Fruit fly (Drosophila melanogaster) whole organism, embryonic: ENCODE measurements around the gene Acsx4.

Source experiments
- Atf-2 ChIP-seq: fragments of 200-800 bp; sonication (Bioruptor generic); optimal IDR thresholded peaks from 2 replicates; lab custom pipeline; 2016; ENCODE audit warnings: missing biosample characterization, missing genetic modification characterization
- Blimp-1 ChIP-seq: fragments of 200-800 bp; sonication (Bioruptor generic); optimal IDR thresholded peaks from 3 replicates; lab custom pipeline; 2018; ENCODE audit warnings: missing biosample characterization, missing genetic modification characterization, mild to moderate bottlenecking, moderate library complexity, missing genetic modification reagents
- CG10979 ChIP-seq: fragments of 200-800 bp; sonication (Bioruptor generic); optimal IDR thresholded peaks from 2 replicates; lab custom pipeline; 2018; ENCODE audit warnings: missing biosample characterization, mild to moderate bottlenecking, missing genetic modification characterization, moderate library complexity
- CG11247 ChIP-seq: fragments of 200-800 bp; sonication (Bioruptor generic); IDR thresholded peaks from 2 replicates; pipeline ENCODE4 v1.3.6; 2022; ENCODE audit warnings: missing biosample characterization, missing genetic modification characterization
- CG11504 ChIP-seq: fragments of 200-800 bp; sonication (Bioruptor generic); optimal IDR thresholded peaks from 3 replicates; lab custom pipeline; 2019; ENCODE audit warnings: missing biosample characterization, mild to moderate bottlenecking, missing genetic modification characterization, moderate library complexity
- CG12071 ChIP-seq: fragments of 200-800 bp; sonication (Bioruptor generic); optimal IDR thresholded peaks from 3 replicates; lab custom pipeline; 2018; ENCODE audit warnings: missing biosample characterization, mild to moderate bottlenecking, missing genetic modification characterization
- CG12219 ChIP-seq: fragments of 200-800 bp; sonication (Bioruptor generic); optimal IDR thresholded peaks from 3 replicates; lab custom pipeline; 2018; ENCODE audit warnings: missing biosample characterization, mild to moderate bottlenecking, missing genetic modification characterization
- CG12942 ChIP-seq: fragments of 200-800 bp; sonication (Bioruptor generic); optimal IDR thresholded peaks from 3 replicates; lab custom pipeline; 2016; ENCODE audit warnings: missing biosample characterization, missing genetic modification characterization
- CG13424 ChIP-seq: fragments of 200-800 bp; sonication (Bioruptor generic); optimal IDR thresholded peaks from 2 replicates; lab custom pipeline; 2019; ENCODE audit warnings: missing biosample characterization, mild to moderate bottlenecking, missing genetic modification characterization, moderate library complexity
- CG13624 ChIP-seq: fragments of 200-800 bp; sonication (Bioruptor generic); optimal IDR thresholded peaks from 2 replicates; lab custom pipeline; 2016; ENCODE audit warnings: missing biosample characterization, missing genetic modification characterization
- CG14710 ChIP-seq: fragments of 200-800 bp; sonication (Bioruptor generic); optimal IDR thresholded peaks from 3 replicates; lab custom pipeline; 2019; ENCODE audit warnings: missing biosample characterization, mild to moderate bottlenecking, missing genetic modification characterization, moderate library complexity
- CG15269 ChIP-seq: fragments of 200-800 bp; sonication (Bioruptor generic); optimal IDR thresholded peaks from 2 replicates; lab custom pipeline; 2018; ENCODE audit warnings: missing biosample characterization, mild to moderate bottlenecking, missing genetic modification characterization, moderate library complexity
- CG1647 ChIP-seq: fragments of 200-800 bp; sonication (Bioruptor generic); optimal IDR thresholded peaks from 3 replicates; lab custom pipeline; 2016; ENCODE audit warnings: missing biosample characterization, missing genetic modification characterization
- CG17359 ChIP-seq: fragments of 200-800 bp; sonication (Bioruptor generic); optimal IDR thresholded peaks from 3 replicates; lab custom pipeline; 2018; ENCODE audit warnings: missing biosample characterization, mild to moderate bottlenecking, missing genetic modification characterization, moderate library complexity
- CG2120 ChIP-seq: fragments of 200-800 bp; sonication (Bioruptor generic); optimal IDR thresholded peaks from 3 replicates; lab custom pipeline; 2016; ENCODE audit warnings: missing biosample characterization, missing genetic modification characterization
- CG2678 ChIP-seq: fragments of 200-800 bp; sonication (Bioruptor generic); optimal IDR thresholded peaks from 3 replicates; lab custom pipeline; 2019; ENCODE audit warnings: missing biosample characterization, mild to moderate bottlenecking, missing genetic modification characterization, moderate library complexity
- CG4854 ChIP-seq: fragments of 200-800 bp; sonication (Bioruptor generic); optimal IDR thresholded peaks from 2 replicates; lab custom pipeline; 2016; ENCODE audit warnings: missing biosample characterization, missing genetic modification characterization, inconsistent platforms
- CG5245 ChIP-seq: fragments of 200-800 bp; sonication (Bioruptor generic); optimal IDR thresholded peaks from 3 replicates; lab custom pipeline; 2016; ENCODE audit warnings: missing biosample characterization, missing genetic modification characterization
- CG5953 ChIP-seq: fragments of 200-800 bp; sonication (Bioruptor generic); IDR thresholded peaks from 2 replicates; pipeline ENCODE4 v1.3.6; 2022; ENCODE audit warnings: missing biosample characterization, missing genetic modification characterization
- CG7357 ChIP-seq: fragments of 200-800 bp; sonication (Bioruptor generic); IDR thresholded peaks from 3 replicates; pipeline ENCODE4 v1.3.6; 2022; ENCODE audit warnings: missing biosample characterization, missing genetic modification characterization
- CG7556 ChIP-seq: fragments of 200-800 bp; sonication (Bioruptor generic); optimal IDR thresholded peaks from 2 replicates; lab custom pipeline; 2017; ENCODE audit warnings: missing biosample characterization, mild to moderate bottlenecking, missing genetic modification characterization
- Dad ChIP-seq: fragments of 200-800 bp; sonication (Bioruptor generic); optimal IDR thresholded peaks from 3 replicates; lab custom pipeline; 2016; ENCODE audit warnings: missing biosample characterization, missing genetic modification characterization
- Doc2 ChIP-seq: fragments of 200-800 bp; sonication (Bioruptor generic); IDR thresholded peaks from 2 replicates; pipeline ENCODE4 v1.3.6; 2022; ENCODE audit warnings: missing biosample characterization, missing genetic modification characterization
- Nf-YB ChIP-seq: fragments of 200-800 bp; sonication (Bioruptor generic); optimal IDR thresholded peaks from 3 replicates; lab custom pipeline; 2019; ENCODE audit warnings: missing biosample characterization, mild to moderate bottlenecking, missing genetic modification characterization, moderate library complexity
- NfI ChIP-seq: fragments of 200-800 bp; sonication (Bioruptor generic); optimal IDR thresholded peaks from 3 replicates; lab custom pipeline; 2018; ENCODE audit warnings: missing biosample characterization, mild to moderate bottlenecking, missing genetic modification characterization, moderate library complexity
- Rx ChIP-seq: fragments of 200-800 bp; sonication (Bioruptor generic); IDR thresholded peaks from 2 replicates; pipeline ENCODE4 v1.3.6; 2022; ENCODE audit warnings: missing biosample characterization, missing genetic modification characterization
- Sox102F ChIP-seq: fragments of 200-800 bp; sonication (Bioruptor generic); optimal IDR thresholded peaks from 2 replicates; lab custom pipeline; 2018; ENCODE audit warnings: missing biosample characterization, mild to moderate bottlenecking, missing genetic modification characterization, moderate library complexity
- TFAM ChIP-seq: fragments of 200-800 bp; sonication (Bioruptor generic); optimal IDR thresholded peaks from 2 replicates; lab custom pipeline; 2017; ENCODE audit warnings: missing biosample characterization, missing genetic modification characterization, inconsistent platforms
- Taf1 ChIP-seq: fragments of 200-800 bp; sonication (Bioruptor generic); IDR thresholded peaks from 2 replicates; pipeline ENCODE4 v1.3.6; 2022; ENCODE audit warnings: missing biosample characterization, missing genetic modification characterization
- al ChIP-seq: fragments of 200-800 bp; sonication (Bioruptor generic); IDR thresholded peaks from 2 replicates; pipeline ENCODE4 v1.3.6; 2022; ENCODE audit warnings: missing biosample characterization, missing genetic modification characterization
- ash1 ChIP-seq: fragments of 200-800 bp; sonication (Bioruptor generic); optimal IDR thresholded peaks from 2 replicates; lab custom pipeline; 2018; ENCODE audit warnings: missing biosample characterization, mild to moderate bottlenecking, missing genetic modification characterization
- bbx ChIP-seq: fragments of 200-800 bp; sonication (Bioruptor generic); IDR thresholded peaks from 2 replicates; pipeline ENCODE4 v1.3.6; 2022; ENCODE audit warnings: missing biosample characterization, missing genetic modification characterization; ENCODE audit not compliant: partially characterized antibody
- bsh ChIP-seq, 2 experiments: fragments of 200-800 bp; sonication (Bioruptor generic); optimal IDR thresholded peaks; 2 replicates each; lab custom pipeline; 2017 to 2018; ENCODE audit warnings: mild to moderate bottlenecking in 2 of 2, missing biosample characterization in 2 of 2, missing genetic modification characterization in 2 of 2, moderate library complexity in 1 of 2
- chm ChIP-seq: fragments of 200-800 bp; sonication (Bioruptor generic); IDR thresholded peaks from 2 replicates; pipeline ENCODE4 v1.3.6; 2022; ENCODE audit warnings: missing biosample characterization, missing genetic modification characterization
- dati ChIP-seq: fragments of 200-800 bp; sonication (Bioruptor generic); IDR thresholded peaks from 2 replicates; pipeline ENCODE4 v1.3.6; 2022; ENCODE audit warnings: missing biosample characterization, missing genetic modification characterization
- fd64A ChIP-seq: fragments of 200-800 bp; sonication (Bioruptor generic); optimal IDR thresholded peaks from 3 replicates; lab custom pipeline; 2018; ENCODE audit warnings: missing biosample characterization, mild to moderate bottlenecking, missing genetic modification characterization
- gce ChIP-seq: fragments of 200-800 bp; sonication (Bioruptor generic); IDR thresholded peaks from 3 replicates; pipeline ENCODE4 v1.3.6; 2022; ENCODE audit warnings: missing biosample characterization, missing genetic modification characterization
- grau ChIP-seq: fragments of 200-800 bp; optimal IDR thresholded peaks from 3 replicates; lab custom pipeline; 2019; ENCODE audit warnings: missing biosample characterization, mild to moderate bottlenecking, missing genetic modification characterization, moderate library complexity
- hbn ChIP-seq: fragments of 200-800 bp; sonication (Bioruptor generic); IDR thresholded peaks from 2 replicates; pipeline ENCODE4 v1.3.6; 2022; ENCODE audit warnings: missing biosample characterization, missing genetic modification characterization; ENCODE audit not compliant: partially characterized antibody
- mam ChIP-seq: fragments of 200-800 bp; sonication (Bioruptor generic); optimal IDR thresholded peaks from 3 replicates; lab custom pipeline; 2016; ENCODE audit warnings: missing biosample characterization, missing genetic modification characterization
- nerfin-1 ChIP-seq: fragments of 200-800 bp; sonication (Bioruptor generic); optimal IDR thresholded peaks from 3 replicates; lab custom pipeline; 2019; ENCODE audit warnings: missing biosample characterization, mild to moderate bottlenecking, missing genetic modification characterization, moderate library complexity
- pfk ChIP-seq: fragments of 200-800 bp; sonication (Bioruptor generic); optimal IDR thresholded peaks from 2 replicates; lab custom pipeline; 2018; ENCODE audit warnings: missing biosample characterization, mild to moderate bottlenecking, missing genetic modification characterization, moderate library complexity
- phol ChIP-seq: fragments of 200-800 bp; sonication (Bioruptor generic); optimal IDR thresholded peaks from 3 replicates; lab custom pipeline; 2018; ENCODE audit warnings: missing biosample characterization, mild to moderate bottlenecking, missing genetic modification characterization, moderate library complexity
- pros ChIP-seq: fragments of 200-800 bp; sonication (Bioruptor generic); optimal IDR thresholded peaks from 3 replicates; lab custom pipeline; 2019; ENCODE audit warnings: missing biosample characterization, mild to moderate bottlenecking, missing genetic modification characterization, moderate library complexity
- repo ChIP-seq: fragments of 200-800 bp; sonication (Bioruptor generic); optimal IDR thresholded peaks from 2 replicates; lab custom pipeline; 2016; ENCODE audit warnings: missing biosample characterization, missing genetic modification characterization
- row ChIP-seq: fragments of 200-800 bp; sonication (Bioruptor generic); IDR thresholded peaks from 3 replicates; pipeline ENCODE4 v1.3.6; 2022; ENCODE audit warnings: missing biosample characterization, missing genetic modification characterization
- slou ChIP-seq: fragments of 200-800 bp; sonication (Bioruptor generic); optimal IDR thresholded peaks from 3 replicates; lab custom pipeline; 2016; ENCODE audit warnings: missing biosample characterization, missing genetic modification characterization
- slp2 ChIP-seq: fragments of 200-800 bp; sonication (Bioruptor generic); optimal IDR thresholded peaks from 2 replicates; lab custom pipeline; 2016; ENCODE audit warnings: missing biosample characterization, missing genetic modification characterization
- stc ChIP-seq: fragments of 200-800 bp; sonication (Bioruptor generic); IDR thresholded peaks from 2 replicates; pipeline ENCODE4 v1.3.6; 2022; ENCODE audit warnings: missing biosample characterization, missing genetic modification characterization
- tin ChIP-seq: fragments of 200-800 bp; sonication (Bioruptor generic); optimal IDR thresholded peaks from 3 replicates; lab custom pipeline; 2016; ENCODE audit warnings: missing biosample characterization, missing genetic modification characterization
- vvl ChIP-seq: fragments of 200-800 bp; sonication (Bioruptor generic); IDR thresholded peaks from 2 replicates; pipeline ENCODE4 v1.3.6; 2022; ENCODE audit warnings: missing biosample characterization, missing genetic modification characterization

The Acsx4 gene

DNA sequence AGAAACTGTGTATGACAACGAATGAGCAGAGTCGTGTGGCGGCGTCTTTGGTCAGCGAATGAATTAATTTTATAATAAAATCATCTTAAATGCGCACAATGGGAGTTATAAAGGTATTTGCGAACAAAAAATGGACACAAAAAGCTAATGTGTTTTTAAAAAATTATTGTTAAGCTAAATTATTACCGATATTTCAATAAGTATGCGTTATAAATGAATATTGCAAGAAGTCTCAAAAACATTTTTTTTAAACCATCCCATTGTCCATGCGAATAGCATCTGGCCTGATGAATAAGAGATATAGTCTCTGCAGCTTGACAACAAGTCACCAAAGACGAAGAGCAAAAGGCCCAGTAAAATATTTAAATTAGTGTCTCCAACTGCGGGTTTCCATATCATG, 47.7 kb downstream of the Acsx4 start (continued):
- TF ChIP-seq Dad (GFP tag; lab: Kevin White, UChicago) (no peak), grau (tag; lab: Kevin White, UChicago) (peak; percentile 72), slp2 (peak; percentile 39), CG11247 (peak; percentile 49; the same call in 1 of the 2 replicates), CG12942 (GFP tag; lab: Kevin White, UChicago) (peak; percentile 17), pros (GFP tag; lab: Kevin White, UChicago) (peak; percentile 52), CG7556 (GFP tag; lab: Kevin White, UChicago) (peak; percentile 77), CG2678 (tag; lab: Kevin White, UChicago) (peak; percentile 82), CG11504 (tag; lab: Kevin White, UChicago) (peak; percentile 83), Blimp-1 (peak; percentile 58), mam (peak; percentile 42), hbn (no peak), chm (GFP tag; lab: Robert Waterston, UW) (peak; percentile 40; the same call in 1 of the 2 replicates), CG5245 (peak; percentile 1), CG13424 (tag; lab: Kevin White, UChicago) (peak; percentile 70), Nf-YB (GFP tag; lab: Kevin White, UChicago) (peak; percentile 32), ash1 (GFP tag; lab: Kevin White, UChicago) (no peak), al (peak; percentile 64), nerfin-1 (tag; lab: Kevin White, UChicago) (peak; percentile 17), CG4854 (peak; percentile 1), CG10979 (tag; lab: Kevin White, UChicago) (peak; percentile 58), fd64A (GFP tag; lab: Kevin White, UChicago) (no peak), Atf-2 (GFP tag; lab: Kevin White, UChicago) (no peak), TFAM (GFP tag; lab: Kevin White, UChicago) (no peak), CG1647 (GFP tag; lab: Kevin White, UChicago) (no peak), repo (GFP tag; lab: Kevin White, UChicago) (no peak), row (peak; percentile 73), CG12071 (GFP tag; lab: Kevin White, UChicago) (peak; percentile 61), phol (tag; lab: Kevin White, UChicago) (peak; percentile 63), CG13624 (peak; percentile 12), Doc2 (no peak), slou (peak; percentile 6), bbx (no peak), Taf1 (GFP tag; lab: Robert Waterston, UW) (peak; percentile 34; the same call in 1 of the 2 replicates), CG7357 (0 out of 3 replicates have a peak, but pooled peaks have one; percentile 33), CG15269 (peak; percentile 85), pfk (GFP tag; lab: Kevin White, UChicago) (no peak), tin (GFP tag; lab: Kevin White, UChicago) (peak; percentile 7), CG5953 (GFP tag; lab: Robert Waterston, UW) (peak; percentile 63; the same call in 1 of the 2 replicates), vvl (peak; percentile 83), gce (no peak), Rx (GFP tag; lab: Robert Waterston, UW) (peak; percentile 63), CG2120 (peak; percentile 63), stc (peak; percentile 80), CG12219 (GFP tag; lab: Kevin White, UChicago) (peak; percentile 61), Sox102F (peak; percentile 84), CG17359 (tag; lab: Kevin White, UChicago) (peak; percentile 84), CG14710 (no peak), NfI (GFP tag; lab: Kevin White, UChicago) (peak; percentile 34), bsh (GFP tag; optimal IDR thresholded peaks at IDR 0.05; lab: Kevin White, UChicago) (peak in 1 of 2 experiments; percentile 60), dati (GFP tag; lab: Robert Waterston, UW) (no peak)
